Fruit fly (Drosophila melanogaster) whole organism, prepupa: ENCODE results near the gene Nplp3.

Experiments
- Blimp-1 ChIP-seq: fragments of 200-800 bp; sonication (Bioruptor generic); optimal IDR thresholded peaks from 3 replicates; lab custom pipeline; 2017; ENCODE audit warnings: missing biosample characterization, missing genetic modification characterization, mild to moderate bottlenecking, moderate library complexity, missing genetic modification reagents
- CG10631 ChIP-seq: fragments of 200-800 bp; sonication (Bioruptor generic); optimal IDR thresholded peaks from 2 replicates; lab custom pipeline; 2016; ENCODE audit warnings: missing biosample characterization, missing genetic modification characterization
- CG10669 ChIP-seq: fragments of 200-800 bp; sonication (Bioruptor generic); optimal IDR thresholded peaks from 3 replicates; lab custom pipeline; 2018; ENCODE audit warnings: missing biosample characterization, mild to moderate bottlenecking, missing genetic modification characterization, moderate library complexity
- CG11294 ChIP-seq: fragments of 200-800 bp; sonication (Bioruptor generic); IDR thresholded peaks from 2 replicates; pipeline ENCODE4 v1.3.6; 2022; ENCODE audit warnings: missing biosample characterization, missing genetic modification characterization
- CG11762 ChIP-seq: fragments of 200-800 bp; sonication (Bioruptor generic); optimal IDR thresholded peaks from 3 replicates; lab custom pipeline; 2016; ENCODE audit warnings: missing biosample characterization, missing genetic modification characterization; ENCODE audit not compliant: insufficient read depth
- CG11902 ChIP-seq: fragments of 200-800 bp; sonication (Bioruptor generic); optimal IDR thresholded peaks from 3 replicates; lab custom pipeline; 2016; ENCODE audit warnings: missing biosample characterization, missing genetic modification characterization
- CG15336 ChIP-seq: fragments of 200-800 bp; sonication (Bioruptor generic); IDR thresholded peaks from 2 replicates; pipeline ENCODE4 v1.3.6; 2022; ENCODE audit warnings: missing biosample characterization, missing genetic modification characterization
- CG1621 ChIP-seq: fragments of 200-800 bp; sonication (Bioruptor generic); optimal IDR thresholded peaks from 3 replicates; lab custom pipeline; 2018; ENCODE audit warnings: missing biosample characterization, mild to moderate bottlenecking, missing genetic modification characterization
- CG16779 ChIP-seq: fragments of 200-800 bp; sonication (Bioruptor generic); optimal IDR thresholded peaks from 3 replicates; lab custom pipeline; 2017; ENCODE audit warnings: missing biosample characterization, mild to moderate bottlenecking, missing genetic modification characterization
- CG3032 ChIP-seq: fragments of 200-800 bp; optimal IDR thresholded peaks from 2 replicates; lab custom pipeline; 2019; ENCODE audit warnings: missing biosample characterization, mild to moderate bottlenecking, missing genetic modification characterization, moderate library complexity
- CG34406 ChIP-seq: fragments of 200-800 bp; sonication (Bioruptor generic); optimal IDR thresholded peaks from 3 replicates; lab custom pipeline; 2016; ENCODE audit warnings: missing biosample characterization, missing genetic modification characterization
- CG3919 ChIP-seq: fragments of 200-800 bp; sonication (Bioruptor generic); optimal IDR thresholded peaks from 3 replicates; lab custom pipeline; 2016; ENCODE audit warnings: missing biosample characterization, missing genetic modification characterization
- CG6163 ChIP-seq: fragments of 200-800 bp; sonication (Bioruptor generic); IDR thresholded peaks from 3 replicates; pipeline ENCODE4 v1.3.6; 2022; ENCODE audit warnings: missing biosample characterization, missing genetic modification characterization
- CG6276 ChIP-seq: fragments of 200-800 bp; sonication (Bioruptor generic); optimal IDR thresholded peaks from 2 replicates; lab custom pipeline; 2017; ENCODE audit warnings: missing biosample characterization, mild to moderate bottlenecking, missing genetic modification characterization
- CG6808 ChIP-seq: fragments of 200-800 bp; sonication (Bioruptor generic); optimal IDR thresholded peaks from 3 replicates; lab custom pipeline; 2017; ENCODE audit warnings: missing biosample characterization, missing genetic modification characterization, mild to moderate bottlenecking, moderate library complexity, missing genetic modification reagents
- CG6854 ChIP-seq: fragments of 200-800 bp; sonication (Bioruptor generic); optimal IDR thresholded peaks from 2 replicates; lab custom pipeline; 2017; ENCODE audit warnings: missing biosample characterization, mild to moderate bottlenecking, missing genetic modification characterization
- CG7368 ChIP-seq: fragments of 200-800 bp; sonication (Bioruptor generic); optimal IDR thresholded peaks from 3 replicates; lab custom pipeline; 2016; ENCODE audit warnings: missing biosample characterization, missing genetic modification characterization
- CG8319 ChIP-seq: fragments of 200-800 bp; sonication (Bioruptor generic); optimal IDR thresholded peaks from 3 replicates; lab custom pipeline; 2016; ENCODE audit warnings: missing biosample characterization, missing genetic modification characterization
- CG8632 ChIP-seq: fragments of 200-800 bp; sonication (Bioruptor generic); optimal IDR thresholded peaks from 3 replicates; lab custom pipeline; 2016; ENCODE audit warnings: missing biosample characterization, missing genetic modification characterization
- CG9139 ChIP-seq: fragments of 200-800 bp; sonication (Bioruptor generic); optimal IDR thresholded peaks from 3 replicates; lab custom pipeline; 2017; ENCODE audit warnings: missing biosample characterization, mild to moderate bottlenecking, missing genetic modification characterization
- Eip78C ChIP-seq: fragments of 200-800 bp; sonication (Bioruptor generic); peaks from one replicate; lab custom pipeline; 2016; ENCODE audit warnings: missing biosample characterization, missing genetic modification characterization
- Ets21C ChIP-seq: fragments of 200-800 bp; sonication (Bioruptor generic); optimal IDR thresholded peaks from 3 replicates; lab custom pipeline; 2016; ENCODE audit warnings: missing biosample characterization, missing genetic modification characterization
- Ets96B ChIP-seq: fragments of 200-800 bp; optimal IDR thresholded peaks from 2 replicates; lab custom pipeline; 2019; ENCODE audit warnings: missing biosample characterization, mild to moderate bottlenecking, missing genetic modification characterization, moderate library complexity
- Gug ChIP-seq: fragments of 200-800 bp; sonication (Bioruptor generic); IDR thresholded peaks from 2 replicates; pipeline ENCODE4 v1.3.6; 2022; ENCODE audit warnings: missing biosample characterization, missing genetic modification characterization
- Hr38 ChIP-seq: sonication (Bioruptor generic); optimal IDR thresholded peaks from 2 replicates; lab custom pipeline; 2016; ENCODE audit warnings: missing biosample characterization, missing genetic modification characterization
- Met ChIP-seq: fragments of 200-800 bp; sonication (Bioruptor generic); optimal IDR thresholded peaks from 3 replicates; lab custom pipeline; 2016; ENCODE audit warnings: missing biosample characterization, missing genetic modification characterization
- OdsH ChIP-seq: fragments of 200-800 bp; sonication (Bioruptor generic); optimal IDR thresholded peaks from 3 replicates; lab custom pipeline; 2016; ENCODE audit warnings: missing biosample characterization, missing genetic modification characterization
- Smox ChIP-seq: fragments of 200-800 bp; sonication (Bioruptor generic); optimal IDR thresholded peaks from 3 replicates; lab custom pipeline; 2016; ENCODE audit warnings: missing biosample characterization, missing genetic modification characterization
- Sox102F ChIP-seq: fragments of 200-800 bp; sonication (Bioruptor generic); optimal IDR thresholded peaks from 2 replicates; lab custom pipeline; 2016; ENCODE audit warnings: missing biosample characterization, mild to moderate bottlenecking, missing genetic modification characterization
- Sox14 ChIP-seq: fragments of 200-800 bp; sonication (Bioruptor generic); optimal IDR thresholded peaks from 3 replicates; lab custom pipeline; 2016; ENCODE audit warnings: missing biosample characterization, missing genetic modification characterization
- Sox15 ChIP-seq: fragments of 200-800 bp; sonication (Bioruptor generic); optimal IDR thresholded peaks from 3 replicates; lab custom pipeline; 2016; ENCODE audit warnings: missing biosample characterization, missing genetic modification characterization
- achi ChIP-seq: fragments of 200-800 bp; sonication (Bioruptor generic); optimal IDR thresholded peaks from 3 replicates; lab custom pipeline; 2016; ENCODE audit warnings: missing biosample characterization, missing genetic modification characterization
- cyc ChIP-seq: fragments of 200-800 bp; sonication (Bioruptor generic); optimal IDR thresholded peaks from 3 replicates; lab custom pipeline; 2016; ENCODE audit warnings: missing biosample characterization, missing genetic modification characterization
- eg ChIP-seq: fragments of 200-800 bp; sonication (Bioruptor generic); IDR thresholded peaks from 3 replicates; pipeline ENCODE4 v1.3.6; 2022; ENCODE audit warnings: missing biosample characterization, missing genetic modification characterization
- fd59A ChIP-seq: fragments of 200-800 bp; sonication (Bioruptor generic); optimal IDR thresholded peaks from 2 replicates; lab custom pipeline; 2017; ENCODE audit warnings: missing biosample characterization, mild to moderate bottlenecking, missing genetic modification characterization, missing genetic modification reagents
- fd85E ChIP-seq: fragments of 200-800 bp; sonication (Bioruptor generic); optimal IDR thresholded peaks from 3 replicates; lab custom pipeline; 2016; ENCODE audit warnings: missing biosample characterization, missing genetic modification characterization
- fkh ChIP-seq: fragments of 200-800 bp; sonication (Bioruptor generic); optimal IDR thresholded peaks from 3 replicates; lab custom pipeline; 2017; ENCODE audit warnings: missing biosample characterization, mild to moderate bottlenecking, missing genetic modification characterization, moderate library complexity
- lz ChIP-seq: fragments of 200-800 bp; sonication (Bioruptor generic); optimal IDR thresholded peaks from 3 replicates; lab custom pipeline; 2016; ENCODE audit warnings: missing biosample characterization, missing genetic modification characterization
- pdm3 ChIP-seq: fragments of 200-800 bp; sonication (Bioruptor generic); optimal IDR thresholded peaks from 3 replicates; lab custom pipeline; 2016; ENCODE audit warnings: missing biosample characterization, missing genetic modification characterization
- salr ChIP-seq, 2 experiments: fragments of 200-800 bp; sonication (Bioruptor generic); optimal IDR thresholded peaks; 3 replicates each; lab custom pipeline; 2016 to 2018; ENCODE audit warnings: missing biosample characterization in 2 of 2, missing genetic modification characterization in 2 of 2, mild to moderate bottlenecking in 1 of 2
- spab ChIP-seq: fragments of 200-800 bp; sonication (Bioruptor generic); optimal IDR thresholded peaks from 2 replicates; lab custom pipeline; 2017; ENCODE audit warnings: missing biosample characterization, mild to moderate bottlenecking, missing genetic modification characterization, missing genetic modification reagents
- ss ChIP-seq, 2 experiments: fragments of 200-800 bp; sonication (Bioruptor generic); optimal IDR thresholded peaks; 2 replicates in 1 of 2; 3 replicates in 1 of 2; lab custom pipeline; 2017 to 2018; ENCODE audit warnings: mild to moderate bottlenecking in 2 of 2, missing biosample characterization in 2 of 2, missing genetic modification characterization in 2 of 2, moderate library complexity in 1 of 2
- svp ChIP-seq: fragments of 200-800 bp; sonication (Bioruptor generic); peaks from one replicate; lab custom pipeline; 2016; ENCODE audit warnings: missing biosample characterization, missing genetic modification characterization
- topi ChIP-seq: fragments of 200-800 bp; sonication (Bioruptor generic); optimal IDR thresholded peaks from 3 replicates; lab custom pipeline; 2016; ENCODE audit warnings: missing biosample characterization, missing genetic modification characterization
- vri ChIP-seq: fragments of 200-800 bp; sonication (Bioruptor generic); optimal IDR thresholded peaks from 3 replicates; lab custom pipeline; 2016; ENCODE audit warnings: missing biosample characterization, mild to moderate bottlenecking, missing genetic modification characterization

Gene Nplp3

dm6 chr3L:16359219-16359748 lies 41.5 kb downstream of the Nplp3 start, which contains the start of gene ringer:
Gene ringer, minus strand, starts transcription at chr3L:16359428.
- TF ChIP-seq Sox14 (GFP tag; lab: Kevin White, UChicago) (no peak), Eip78C (peak; percentile 71)

dm6 chr3L:16359795-16360194 lies 42.0 kb downstream of the Nplp3 start:
- TF ChIP-seq fkh (GFP tag; lab: Kevin White, UChicago) = peak; percentile 70
- no peak for TF ChIP-seq CG16779 (tag; lab: Kevin White, UChicago)
- TF ChIP-seq CG11762 (GFP tag; lab: Kevin White, UChicago) = no peak
- no peak for TF ChIP-seq fd59A
- TF ChIP-seq CG6854 = no peak

dm6 chr3L:16361200-16361815 lies 43.5 kb downstream of the Nplp3 start:
- peak; percentile 68 for TF ChIP-seq CG6854
- TF ChIP-seq CG34406 (GFP tag; lab: Kevin White, UChicago) = peak; percentile 89
- peak; percentile 83 for TF ChIP-seq CG16779 (tag; lab: Kevin White, UChicago)
- peak; percentile 15 for TF ChIP-seq fd85E (GFP tag; lab: Kevin White, UChicago)
- TF ChIP-seq CG6808 = peak; percentile 97
- TF ChIP-seq pdm3 (GFP tag; lab: Kevin White, UChicago) = peak; percentile 84
- TF ChIP-seq Gug = no peak
- TF ChIP-seq Ets21C (GFP tag; lab: Kevin White, UChicago) = peak; percentile 38
- TF ChIP-seq CG8319 = peak; percentile 79
- peak; percentile 21; the same call in 1 of the 2 replicates for TF ChIP-seq CG11294 (GFP tag; lab: Robert Waterston, UW)
- peak; percentile 89 for TF ChIP-seq svp (GFP tag; lab: Kevin White, UChicago)
- TF ChIP-seq lz (GFP tag; lab: Kevin White, UChicago) = peak; percentile 71
- TF ChIP-seq OdsH (GFP tag; lab: Kevin White, UChicago) = peak; percentile 90
- peak; percentile 82 for TF ChIP-seq Sox14 (GFP tag; lab: Kevin White, UChicago)
- peak; percentile 70 for TF ChIP-seq CG11762 (GFP tag; lab: Kevin White, UChicago)
- peak; percentile 89 for TF ChIP-seq CG10669 (GFP tag; lab: Kevin White, UChicago)
- peak; percentile 70 for TF ChIP-seq CG11902
- TF ChIP-seq Ets96B (tag; lab: Kevin White, UChicago) = peak; percentile 96
- TF ChIP-seq Hr38 = no peak
- peak; percentile 95 to 97 for TF ChIP-seq ss (GFP tag; optimal IDR thresholded peaks at IDR 0.05; lab: Kevin White, UChicago)
- TF ChIP-seq fd59A = peak; percentile 96
- TF ChIP-seq CG15336 (GFP tag; lab: Robert Waterston, UW) = peak; percentile 47; the same call in 1 of the 2 replicates
- peak; percentile 70 for TF ChIP-seq cyc
- peak; percentile 74 for TF ChIP-seq Met
- 0 out of 3 replicates have a peak, but pooled peaks have one; percentile 25 for TF ChIP-seq eg
- TF ChIP-seq Sox15 = peak; percentile 75
- TF ChIP-seq CG3919 (GFP tag; lab: Kevin White, UChicago) = peak; percentile 58
- peak; percentile 93 for TF ChIP-seq CG9139 (GFP tag; lab: Kevin White, UChicago)
- TF ChIP-seq achi = peak; percentile 89
- peak; percentile 91 for TF ChIP-seq CG1621 (tag; lab: Kevin White, UChicago)
- peak; percentile 95 for TF ChIP-seq spab (GFP tag; lab: Kevin White, UChicago)
- TF ChIP-seq CG6163 (GFP tag; lab: Robert Waterston, UW) = peak; percentile 79
- TF ChIP-seq Blimp-1 (GFP tag; lab: Kevin White, UChicago) = peak; percentile 27
- peak; percentile 66 for TF ChIP-seq Sox102F
- TF ChIP-seq Smox (GFP tag; lab: Kevin White, UChicago) = peak; percentile 75
- TF ChIP-seq vri (GFP tag; lab: Kevin White, UChicago) = peak; percentile 22
- peak; percentile 93 for TF ChIP-seq CG10631 (GFP tag; lab: Kevin White, UChicago)
- peak; percentile 86 for TF ChIP-seq CG8632 (GFP tag; lab: Kevin White, UChicago)
- TF ChIP-seq Eip78C = peak; percentile 96
- TF ChIP-seq fkh (GFP tag; lab: Kevin White, UChicago) = no peak
- peak; percentile 79 to 86 for TF ChIP-seq salr (GFP tag; optimal IDR thresholded peaks at IDR 0.05; lab: Kevin White, UChicago)
- peak; percentile 72 for TF ChIP-seq CG7368 (GFP tag; lab: Kevin White, UChicago)
- TF ChIP-seq topi (GFP tag; lab: Kevin White, UChicago) = peak; percentile 79
- no peak for TF ChIP-seq CG6276 (GFP tag; lab: Kevin White, UChicago)
- peak; percentile 97 for TF ChIP-seq CG3032 (tag; lab: Kevin White, UChicago)
